Worm (Caenorhabditis elegans) whole organism, late embryonic: ENCODE data around the gene str-47.

Experiments
- C38D4.7 ChIP-seq: fragments of 200-800 bp; sonication (Bioruptor generic); optimal IDR thresholded peaks from 2 replicates; lab custom pipeline; 2018; ENCODE audit warnings: mild to moderate bottlenecking, missing genetic modification characterization, moderate library complexity, missing compliant biosample characterization
- ceh-6 ChIP-seq: fragments of 200-800 bp; sonication (Bioruptor generic); optimal IDR thresholded peaks from 2 replicates; lab custom pipeline; 2018; ENCODE audit warnings: mild to moderate bottlenecking, missing genetic modification characterization, missing compliant biosample characterization
- elt-2 ChIP-seq: sonication (generic microtip); optimal IDR thresholded peaks from 2 replicates; lab custom pipeline; 2016; ENCODE audit warnings: missing genetic modification reagents, missing genetic modification characterization, missing compliant biosample characterization
- ets-4 ChIP-seq: sonication (generic microtip); optimal IDR thresholded peaks from 2 replicates; lab custom pipeline; 2016; ENCODE audit warnings: missing genetic modification characterization, missing compliant biosample characterization
- hlh-6 ChIP-seq: sonication (generic microtip); optimal IDR thresholded peaks from 2 replicates; lab custom pipeline; 2016; ENCODE audit warnings: missing genotype, missing genetic modification characterization, missing compliant biosample characterization
- hlh-8 ChIP-seq: sonication (generic microtip); optimal IDR thresholded peaks from 2 replicates; lab custom pipeline; 2016; ENCODE audit warnings: missing genotype, missing genetic modification characterization, missing compliant biosample characterization
- lin-11 ChIP-seq: fragments of 200-800 bp; sonication (Bioruptor generic); optimal IDR thresholded peaks from 2 replicates; lab custom pipeline; 2018; ENCODE audit warnings: mild to moderate bottlenecking, missing genetic modification characterization, missing compliant biosample characterization
- sdc-2 ChIP-seq: sonication (generic microtip); optimal IDR thresholded peaks from 2 replicates; lab custom pipeline; 2016; ENCODE audit warnings: missing genotype, missing genetic modification characterization, missing compliant biosample characterization
- sox-4 ChIP-seq: sonication (generic microtip); optimal IDR thresholded peaks from 2 replicates; lab custom pipeline; 2017; ENCODE audit warnings: mild to moderate bottlenecking, missing genetic modification characterization, inconsistent platforms, missing compliant biosample characterization
- tbx-2 ChIP-seq: sonication (generic microtip); optimal IDR thresholded peaks from 2 replicates; lab custom pipeline; 2016; ENCODE audit warnings: missing genetic modification characterization, missing compliant biosample characterization

DNA sequence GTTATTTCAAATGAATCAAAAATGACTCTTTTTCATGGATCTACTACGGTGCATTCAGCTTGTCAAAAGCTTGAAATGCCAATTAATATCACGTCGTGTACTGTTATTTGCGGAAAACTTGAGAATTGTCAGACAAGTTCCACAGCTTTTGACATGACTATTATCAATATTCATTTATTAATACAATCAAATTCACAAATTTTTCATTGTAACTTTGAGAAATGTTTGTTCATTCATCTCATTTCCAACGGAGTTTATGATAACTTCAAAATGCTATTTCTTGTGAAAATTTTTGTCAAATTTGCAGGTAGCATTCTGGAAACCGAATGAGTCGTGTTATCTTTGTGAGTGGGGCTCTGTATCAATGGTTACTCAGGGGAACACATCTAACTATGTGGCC, 27.4 kb upstream of the str-47 start, which contains the start of gene C50E3.15:
- TF ChIP-seq lin-11 (tag; lab: Kevin White, UChicago): no peak
- no peak for TF ChIP-seq hlh-6 (tag; lab: Kevin White, UChicago)
- TF ChIP-seq sox-4 (tag; lab: Kevin White, UChicago): no peak
- TF ChIP-seq tbx-2 (tag; lab: Kevin White, UChicago): no peak
- no peak for TF ChIP-seq C38D4.7 (GFP tag; lab: Kevin White, UChicago)
- TF ChIP-seq ceh-6 (GFP tag; lab: Kevin White, UChicago): no peak
- no peak for TF ChIP-seq hlh-8 (tag; lab: Kevin White, UChicago)
- no peak for TF ChIP-seq elt-2 (tag; lab: Kevin White, UChicago)
- no peak for TF ChIP-seq sdc-2 (tag; lab: Kevin White, UChicago)
- TF ChIP-seq ets-4: no peak
